Worm (Caenorhabditis elegans): ENCODE measurements around the gene F58E6.8.

DNA sequence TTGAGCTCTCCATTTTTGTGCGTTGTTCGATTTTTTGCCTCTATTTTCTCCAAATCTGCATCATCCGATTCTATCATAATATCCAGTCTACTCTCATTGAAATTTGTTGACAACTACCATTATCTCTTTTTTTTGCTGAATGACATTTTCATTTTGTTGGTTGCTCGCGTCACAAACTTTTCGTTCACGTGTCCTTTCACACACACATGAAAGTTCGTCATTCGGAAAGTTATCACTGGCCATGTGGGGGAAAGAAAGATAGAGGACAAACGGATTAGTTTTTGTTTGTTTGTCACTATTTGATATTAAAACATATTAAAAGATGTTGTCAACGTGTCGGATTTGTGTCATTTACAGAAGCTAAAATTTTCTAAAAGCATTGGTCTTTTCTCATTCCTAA, 39.4 kb upstream of the F58E6.8 start:
- TF ChIP-seq ceh-36 (tag; optimal IDR thresholded peaks at IDR 0.05) (no peak), hnd-1 (tag; optimal IDR thresholded peaks at IDR 0.05) (no peak), ets-7 (tag; optimal IDR thresholded peaks at IDR 0.05) (no peak), tbx-37 (GFP tag; conservative IDR thresholded peaks at IDR 0.05) (no peak), ama-1 (optimal IDR thresholded peaks at IDR 0.05) (no peak), pes-1 (GFP tag; IDR thresholded peaks at IDR 0.05) (no peak), scrt-1 (GFP tag; IDR thresholded peaks at IDR 0.05) (no peak), hmbx-1 (tag; optimal IDR thresholded peaks at IDR 0.05) (no peak), hmg-4 (GFP tag; optimal IDR thresholded peaks at IDR 0.05) (no peak)

All from whole organism, early embryonic.